Fruit fly (Drosophila melanogaster) whole organism, prepupa: ENCODE results near the gene mrn.

Experiments used
- CG15336 ChIP-seq: fragments of 200-800 bp; sonication (Bioruptor generic); IDR thresholded peaks from 2 replicates; pipeline ENCODE4 v1.3.6; 2022; ENCODE audit warnings: missing biosample characterization, missing genetic modification characterization
- CG8632 ChIP-seq: fragments of 200-800 bp; sonication (Bioruptor generic); optimal IDR thresholded peaks from 3 replicates; lab custom pipeline; 2016; ENCODE audit warnings: missing biosample characterization, missing genetic modification characterization
- Eip78C ChIP-seq: fragments of 200-800 bp; sonication (Bioruptor generic); peaks from one replicate; lab custom pipeline; 2016; ENCODE audit warnings: missing biosample characterization, missing genetic modification characterization
- Met ChIP-seq: fragments of 200-800 bp; sonication (Bioruptor generic); optimal IDR thresholded peaks from 3 replicates; lab custom pipeline; 2016; ENCODE audit warnings: missing biosample characterization, missing genetic modification characterization

DNA sequence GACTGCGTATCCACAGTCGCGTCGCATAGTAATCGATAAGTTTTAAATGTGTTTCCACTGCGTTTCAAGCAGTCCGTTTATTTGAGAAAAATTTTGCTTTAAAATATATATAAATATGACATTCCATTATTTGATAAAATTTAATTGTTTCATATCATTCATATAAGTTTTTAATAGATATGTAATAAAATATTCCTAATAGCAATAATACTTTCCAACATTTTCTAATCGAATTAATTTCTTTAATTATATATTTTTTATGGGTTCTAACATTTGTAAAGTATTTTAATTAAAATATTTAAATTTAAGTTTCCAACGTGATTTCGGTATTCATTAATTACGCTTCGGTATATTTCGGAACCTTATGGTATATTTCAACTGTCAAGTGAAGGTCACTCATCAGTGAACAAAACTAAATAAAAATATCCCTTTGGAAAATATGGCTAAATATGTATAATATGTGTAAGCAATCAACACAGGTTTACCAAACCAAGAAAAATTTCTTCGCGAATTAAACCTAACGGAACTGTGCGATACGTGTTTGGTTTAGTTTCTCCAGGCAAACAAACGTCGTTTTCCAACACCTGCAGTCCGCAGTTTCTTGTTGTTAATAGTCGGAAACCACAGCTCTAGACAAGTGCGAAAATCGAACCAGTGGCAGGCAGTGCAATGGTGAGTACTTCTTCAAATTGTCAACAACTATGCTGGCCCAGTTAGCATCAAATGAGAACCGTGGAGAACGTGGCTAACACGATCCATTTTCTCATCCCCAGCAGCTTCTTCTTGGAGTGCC, 17.1 kb downstream of the mrn start, which contains the start of the genes CG7739 and SCCRO:
- TF ChIP-seq CG15336 (GFP tag; lab: Robert Waterston, UW), result peak; percentile 51; the same call in 1 of the 2 replicates
- TF ChIP-seq Eip78C (GFP tag; lab: Kevin White, UChicago), result peak; percentile 65
- TF ChIP-seq Met (GFP tag; lab: Kevin White, UChicago), result no peak
- peak; percentile 31 for TF ChIP-seq CG8632 (GFP tag; lab: Kevin White, UChicago)
